In the genomic region with DNA sequence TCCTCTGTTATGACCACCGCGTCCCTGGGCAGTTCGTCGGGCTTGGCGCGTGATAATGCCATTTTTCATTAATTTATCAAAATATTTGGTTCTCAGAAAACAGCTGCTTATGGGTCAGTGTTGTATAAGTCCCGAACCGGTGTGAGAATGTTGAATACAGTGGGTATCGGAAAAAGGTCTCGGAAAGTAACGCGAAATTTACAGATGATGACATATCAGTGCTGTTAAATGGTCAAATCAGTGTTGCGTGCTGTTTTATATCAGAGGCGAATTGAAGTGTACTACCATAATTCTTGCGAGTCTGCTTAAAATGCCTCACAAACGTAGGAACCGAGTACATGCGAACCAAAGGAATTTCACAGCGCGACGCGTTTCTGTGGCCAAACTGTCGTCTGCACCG, we compare ENCODE assay signal across 1 fruit fly cellular context.
TF ChIP-seq lines count a peak whose summit lies in the region.

TSS of gene CG13392 (minus strand) at position 162 of the 400 bp plus-strand sequence.
TSS of gene Rcd4 (plus strand) at position 216 of the 400 bp plus-strand sequence.

TF ChIP-seq in whole organism, embryonic, 481 proteins besides CTCF, POLR2A, EP300 and RAD21 (continued from another document and continues in another):
- TF ChIP-seq D (optimal IDR thresholded peaks at IDR 0.05; lab: Kevin White, UChicago) (no peak), D (GFP tag; optimal IDR thresholded peaks at IDR 0.05; lab: Kevin White, UChicago) (no peak), CG15269 (tag; optimal IDR thresholded peaks at IDR 0.05; lab: Kevin White, UChicago) (peak; percentile 43), CG2678 (tag; optimal IDR thresholded peaks at IDR 0.05; lab: Kevin White, UChicago) (peak; percentile 44), pfk (GFP tag; optimal IDR thresholded peaks at IDR 0.05; lab: Kevin White, UChicago) (no peak), Gug (GFP tag; IDR thresholded peaks at IDR 0.05; lab: Robert Waterston, UW) (peak; percentile 48; the same call in 1 of the 4 replicates), ewg (GFP tag; optimal IDR thresholded peaks at IDR 0.05; lab: Kevin White, UChicago) (peak; percentile 20), maf-S (GFP tag; optimal IDR thresholded peaks at IDR 0.05; lab: Kevin White, UChicago) (peak; percentile 47), CG14860 (GFP tag; IDR thresholded peaks at IDR 0.05; lab: Robert Waterston, UW; ENCODE audit: partially characterized antibody) (peak; percentile 44; the same call in 2 of the 3 replicates), ttk (GFP tag; IDR thresholded peaks at IDR 0.05; lab: Robert Waterston, UW) (no peak), Nf-YC (tag; optimal IDR thresholded peaks at IDR 0.05; lab: Kevin White, UChicago) (peak; percentile 17), CG12769 (tag; optimal IDR thresholded peaks at IDR 0.05; lab: Kevin White, UChicago) (peak; percentile 72), kay (GFP tag; optimal IDR thresholded peaks at IDR 0.05; lab: Kevin White, UChicago) (peak; percentile 4), CG17361 (GFP tag; IDR thresholded peaks at IDR 0.05; lab: Robert Waterston, UW) (peak; percentile 28; the same call in 1 of the 3 replicates), CG2129 (GFP tag; IDR thresholded peaks at IDR 0.05; lab: Robert Waterston, UW; ENCODE audit: partially characterized antibody) (no peak), fu2 (GFP tag; optimal IDR thresholded peaks at IDR 0.05; lab: Kevin White, UChicago) (peak; percentile 74), lab (GFP tag; optimal IDR thresholded peaks at IDR 0.05; lab: Kevin White, UChicago) (peak; percentile 87), CG3163 (GFP tag; optimal IDR thresholded peaks at IDR 0.05; lab: Kevin White, UChicago) (peak; percentile 64), ind (GFP tag; optimal IDR thresholded peaks at IDR 0.05; lab: Kevin White, UChicago) (peak; percentile 68), Stat92E (GFP tag; optimal IDR thresholded peaks at IDR 0.05; lab: Kevin White, UChicago) (peak in 1 of 3 experiments; percentile 61), BEAF-32 (GFP tag; optimal IDR thresholded peaks at IDR 0.05; lab: Kevin White, UChicago) (peak; percentile 63), nmo (GFP tag; optimal IDR thresholded peaks at IDR 0.05; lab: Kevin White, UChicago) (peak; percentile 51), exex (tag; optimal IDR thresholded peaks at IDR 0.05; lab: Kevin White, UChicago) (peak; percentile 42), jumu (GFP tag; optimal IDR thresholded peaks at IDR 0.05; lab: Kevin White, UChicago) (peak; percentile 73), CG1529 (GFP tag; optimal IDR thresholded peaks at IDR 0.05; lab: Kevin White, UChicago) (peak; percentile 37), grau (tag; optimal IDR thresholded peaks at IDR 0.05; lab: Kevin White, UChicago) (peak; percentile 94), Fer1 (GFP tag; optimal IDR thresholded peaks at IDR 0.05; lab: Kevin White, UChicago) (peak; percentile 75), CG7357 (GFP tag; IDR thresholded peaks at IDR 0.05; lab: Robert Waterston, UW) (no peak), trh (GFP tag; optimal IDR thresholded peaks at IDR 0.05; lab: Kevin White, UChicago) (no peak), CG43689 (GFP tag; IDR thresholded peaks at IDR 0.05; lab: Robert Waterston, UW) (no peak), wor (GFP tag; IDR thresholded peaks at IDR 0.05; lab: Robert Waterston, UW) (no peak), MESR4 (GFP tag; optimal IDR thresholded peaks at IDR 0.05; lab: Kevin White, UChicago) (peak; percentile 78), CG1603 (tag; optimal IDR thresholded peaks at IDR 0.05; lab: Kevin White, UChicago) (peak; percentile 85), hb (GFP tag; IDR thresholded peaks at IDR 0.05; lab: Robert Waterston, UW; ENCODE audit: partially characterized antibody) (peak; percentile 31; the same call in 1 of the 3 replicates), zf30C (GFP tag; optimal IDR thresholded peaks at IDR 0.05; lab: Kevin White, UChicago) (peak; percentile 36), disco-r (GFP tag; optimal IDR thresholded peaks at IDR 0.05; lab: Kevin White, UChicago) (peak; percentile 12), CG2199 (GFP tag; IDR thresholded peaks at IDR 0.05; lab: Robert Waterston, UW) (no peak), lola (GFP tag; optimal IDR thresholded peaks at IDR 0.05; lab: Kevin White, UChicago) (peak in 1 of 3 experiments; percentile 6), Fer3 (tag; optimal IDR thresholded peaks at IDR 0.05; lab: Kevin White, UChicago) (peak; percentile 73), Mes4 (GFP tag; optimal IDR thresholded peaks at IDR 0.05; lab: Kevin White, UChicago) (no peak), HLH3B (GFP tag; IDR thresholded peaks at IDR 0.05; lab: Robert Waterston, UW) (peak; percentile 48; the same call in 1 of the 2 replicates), gsb (GFP tag; IDR thresholded peaks at IDR 0.05; lab: Robert Waterston, UW) (0 out of 2 replicates have a peak, but pooled peaks have one; percentile 13), dati (GFP tag; IDR thresholded peaks at IDR 0.05; lab: Robert Waterston, UW) (no peak), unpg (GFP tag; optimal IDR thresholded peaks at IDR 0.05; lab: Kevin White, UChicago) (peak; percentile 49), NC2α (GFP tag; optimal IDR thresholded peaks at IDR 0.05; lab: Kevin White, UChicago) (peak; percentile 16), sqz (GFP tag; optimal IDR thresholded peaks at IDR 0.05; lab: Kevin White, UChicago) (no peak), slp2 (GFP tag; optimal IDR thresholded peaks at IDR 0.05; lab: Kevin White, UChicago) (peak; percentile 30), cg (GFP tag; optimal IDR thresholded peaks at IDR 0.05; lab: Kevin White, UChicago) (no peak), ro (GFP tag; IDR thresholded peaks at IDR 0.05; lab: Robert Waterston, UW) (no peak), btn (GFP tag; optimal IDR thresholded peaks at IDR 0.05; lab: Kevin White, UChicago) (peak; percentile 30), CG4730 (GFP tag; IDR thresholded peaks at IDR 0.05; lab: Robert Waterston, UW) (0 out of 2 replicates have a peak, but pooled peaks have one; percentile 28), ERR (GFP tag; optimal IDR thresholded peaks at IDR 0.05; lab: Kevin White, UChicago) (peak; percentile 81), dmrt99B (tag; optimal IDR thresholded peaks at IDR 0.05; lab: Kevin White, UChicago) (peak; percentile 21), pum (GFP tag; optimal IDR thresholded peaks at IDR 0.05; lab: Kevin White, UChicago) (peak; percentile 61), pzg (GFP tag; optimal IDR thresholded peaks at IDR 0.05; lab: Kevin White, UChicago) (peak; percentile 87), Lpt (GFP tag; optimal IDR thresholded peaks at IDR 0.05; lab: Kevin White, UChicago) (no peak), Bdp1 (GFP tag; optimal IDR thresholded peaks at IDR 0.05; lab: Kevin White, UChicago) (peak; percentile 33), Mad (GFP tag; optimal IDR thresholded peaks at IDR 0.05; lab: Kevin White, UChicago) (peak; percentile 71), Tbp (GFP tag; optimal IDR thresholded peaks at IDR 0.05; lab: Kevin White, UChicago) (no peak), cas (GFP tag; IDR thresholded peaks at IDR 0.05; lab: Robert Waterston, UW) (no peak), Hey (tag; optimal IDR thresholded peaks at IDR 0.05; lab: Kevin White, UChicago) (no peak), hth (optimal IDR thresholded peaks at IDR 0.05; lab: Kevin White, UChicago) (no peak), klu (GFP tag; IDR thresholded peaks at IDR 0.05; lab: Robert Waterston, UW) (peak; percentile 43; the same call in 1 of the 2 replicates), CG9609 (GFP tag; optimal IDR thresholded peaks at IDR 0.05; lab: Kevin White, UChicago) (peak; percentile 74), CG10565 (GFP tag; optimal IDR thresholded peaks at IDR 0.05; lab: Kevin White, UChicago) (no peak), Ssrp (tag; optimal IDR thresholded peaks at IDR 0.05; lab: Kevin White, UChicago) (no peak), NfI (GFP tag; optimal IDR thresholded peaks at IDR 0.05; lab: Kevin White, UChicago) (peak; percentile 72), CG8478 (optimal IDR thresholded peaks at IDR 0.05; lab: Kevin White, UChicago) (no peak), CG34224 (GFP tag; IDR thresholded peaks at IDR 0.05; lab: Robert Waterston, UW; ENCODE audit: partially characterized antibody) (peak; percentile 81), CG33213 (GFP tag; optimal IDR thresholded peaks at IDR 0.05; lab: Kevin White, UChicago) (peak; percentile 72), Drgx (GFP tag; IDR thresholded peaks at IDR 0.05; lab: Robert Waterston, UW) (peak; percentile 45; the same call in 1 of the 2 replicates), oc (tag; optimal IDR thresholded peaks at IDR 0.05; lab: Kevin White, UChicago) (no peak), nerfin-2 (GFP tag; IDR thresholded peaks at IDR 0.05; lab: Robert Waterston, UW; ENCODE audit: partially characterized antibody) (peak; percentile 58; the same call in 1 of the 2 replicates), wek (GFP tag; optimal IDR thresholded peaks at IDR 0.05; lab: Kevin White, UChicago) (no peak), CG10462 (GFP tag; optimal IDR thresholded peaks at IDR 0.05; lab: Kevin White, UChicago) (no peak), CG3281 (GFP tag; optimal IDR thresholded peaks at IDR 0.05; lab: Kevin White, UChicago) (peak; percentile 60), hkb (optimal IDR thresholded peaks at IDR 0.05; lab: Kevin White, UChicago) (no peak), hkb (GFP tag; IDR thresholded peaks at IDR 0.05; lab: Robert Waterston, UW) (peak; percentile 51), CG17328 (GFP tag; IDR thresholded peaks at IDR 0.05; lab: Robert Waterston, UW) (0 out of 2 replicates have a peak, but pooled peaks have one; percentile 18), stwl (tag; optimal IDR thresholded peaks at IDR 0.05; lab: Kevin White, UChicago) (peak; percentile 100), Ada2b (GFP tag; IDR thresholded peaks at IDR 0.05; lab: Robert Waterston, UW) (peak; percentile 38), trem (tag; optimal IDR thresholded peaks at IDR 0.05; lab: Kevin White, UChicago) (peak; percentile 65), CG14014 (GFP tag; IDR thresholded peaks at IDR 0.05; lab: Robert Waterston, UW) (peak; percentile 53), CG9932 (GFP tag; IDR thresholded peaks at IDR 0.05; lab: Robert Waterston, UW) (peak; percentile 90), CG18476 (GFP tag; optimal IDR thresholded peaks at IDR 0.05; lab: Kevin White, UChicago) (peak; percentile 28), CG16815 (GFP tag; optimal IDR thresholded peaks at IDR 0.05; lab: Kevin White, UChicago) (peak; percentile 24), Nf-YB (GFP tag; optimal IDR thresholded peaks at IDR 0.05; lab: Kevin White, UChicago) (peak; percentile 11), Dek (tag; optimal IDR thresholded peaks at IDR 0.05; lab: Kevin White, UChicago) (peak; percentile 32), CG2116 (GFP tag; optimal IDR thresholded peaks at IDR 0.05; lab: Kevin White, UChicago) (peak; percentile 97), GATAe (GFP tag; conservative IDR thresholded peaks at IDR 0.05; lab: Robert Waterston, UW) (no peak), fd96Cb (tag; optimal IDR thresholded peaks at IDR 0.05; lab: Kevin White, UChicago) (no peak), CG17186 (GFP tag; optimal IDR thresholded peaks at IDR 0.05; lab: Kevin White, UChicago) (peak; percentile 60), CG15011 (GFP tag; optimal IDR thresholded peaks at IDR 0.05; lab: Kevin White, UChicago) (no peak), CG10147 (GFP tag; optimal IDR thresholded peaks at IDR 0.05; lab: Kevin White, UChicago) (peak; percentile 58), hbn (GFP tag; IDR thresholded peaks at IDR 0.05; lab: Robert Waterston, UW; ENCODE audit: partially characterized antibody) (peak; percentile 53; the same call in 1 of the 2 replicates), ham (GFP tag; IDR thresholded peaks at IDR 0.05; lab: Robert Waterston, UW) (no peak), CG32532 (GFP tag; IDR thresholded peaks at IDR 0.05; lab: Robert Waterston, UW) (peak; percentile 79), Doc2 (GFP tag; IDR thresholded peaks at IDR 0.05; lab: Robert Waterston, UW) (no peak), nerfin-1 (tag; optimal IDR thresholded peaks at IDR 0.05; lab: Kevin White, UChicago) (peak; percentile 58), ara (GFP tag; IDR thresholded peaks at IDR 0.05; lab: Robert Waterston, UW) (0 out of 2 replicates have a peak, but pooled peaks have one; percentile 29), CG16863 (GFP tag; optimal IDR thresholded peaks at IDR 0.05; lab: Kevin White, UChicago) (peak; percentile 66), CG9727 (GFP tag; optimal IDR thresholded peaks at IDR 0.05; lab: Kevin White, UChicago) (peak; percentile 30), sens (GFP tag; lab: Kevin White, UChicago) (peak; percentile 91), Dp (GFP tag; optimal IDR thresholded peaks at IDR 0.05; lab: Kevin White, UChicago) (peak; percentile 33), Nf-YA (GFP tag; IDR thresholded peaks at IDR 0.05; lab: Robert Waterston, UW) (no peak), eve (GFP tag; optimal IDR thresholded peaks at IDR 0.05; lab: Kevin White, UChicago) (no peak), CG15696 (tag; optimal IDR thresholded peaks at IDR 0.05; lab: Kevin White, UChicago) (no peak), CG4820 (GFP tag; optimal IDR thresholded peaks at IDR 0.05; lab: Kevin White, UChicago) (peak; percentile 46), CG4282 (GFP tag; optimal IDR thresholded peaks at IDR 0.05; lab: Kevin White, UChicago) (peak; percentile 79), Blimp-1 (GFP tag; optimal IDR thresholded peaks at IDR 0.05; lab: Kevin White, UChicago) (peak; percentile 27), emc (GFP tag; optimal IDR thresholded peaks at IDR 0.05; lab: Kevin White, UChicago) (peak; percentile 55), mirr (GFP tag; optimal IDR thresholded peaks at IDR 0.05; lab: Kevin White, UChicago) (peak; percentile 65), Lim3 (GFP tag; IDR thresholded peaks at IDR 0.05; lab: Robert Waterston, UW) (no peak), CG3995 (GFP tag; optimal IDR thresholded peaks at IDR 0.05; lab: Kevin White, UChicago) (peak; percentile 66), so (GFP tag; IDR thresholded peaks at IDR 0.05; lab: Robert Waterston, UW) (no peak), bcd (GFP tag; optimal IDR thresholded peaks at IDR 0.05; lab: Kevin White, UChicago) (peak; percentile 46), CG8089 (GFP tag; optimal IDR thresholded peaks at IDR 0.05; lab: Kevin White, UChicago) (peak; percentile 11), tup (GFP tag; optimal IDR thresholded peaks at IDR 0.05; lab: Kevin White, UChicago) (peak; percentile 76), CG14050 (GFP tag; IDR thresholded peaks at IDR 0.05; lab: Robert Waterston, UW) (peak; percentile 14; the same call in 1 of the 3 replicates), CG10366 (GFP tag; IDR thresholded peaks at IDR 0.05; lab: Robert Waterston, UW) (peak; percentile 38; the same call in 1 of the 2 replicates), chn (GFP tag; optimal IDR thresholded peaks at IDR 0.05; lab: Kevin White, UChicago) (peak; percentile 50), Rx (GFP tag; IDR thresholded peaks at IDR 0.05; lab: Robert Waterston, UW) (no peak), CG10209 (GFP tag; optimal IDR thresholded peaks at IDR 0.05; lab: Kevin White, UChicago) (peak; percentile 57), CG11085 (GFP tag; IDR thresholded peaks at IDR 0.05; lab: Robert Waterston, UW) (peak; percentile 61; the same call in 1 of the 2 replicates)
